Worm (Caenorhabditis elegans) whole organism, L4 larva: ENCODE results near the gene nhr-176.

Experiments
- ama-1 ChIP-seq: fragments of 150-350 bp; optimal IDR thresholded peaks from 2 replicates; lab custom pipeline; 2014; ENCODE audit warnings: inconsistent platforms, mixed read lengths
- ceh-82 ChIP-seq: sonication (generic microtip); optimal IDR thresholded peaks from 2 replicates; lab custom pipeline; 2017; ENCODE audit warnings: missing biosample characterization, missing genetic modification characterization
- daf-12 ChIP-seq: fragments of 150-350 bp; optimal IDR thresholded peaks from 2 replicates; lab custom pipeline; 2014; ENCODE audit warnings: missing biosample characterization, missing genetic modification reagents, missing genetic modification characterization
- daf-8 ChIP-seq: fragments of 200-800 bp; sonication (Bioruptor generic); IDR thresholded peaks from 2 replicates; pipeline ENCODE4 v1.3.6; 2022; ENCODE audit warnings: missing genetic modification characterization, missing compliant biosample characterization
- lin-39 ChIP-seq: fragments of 150-350 bp; optimal IDR thresholded peaks from 2 replicates; lab custom pipeline; 2014; ENCODE audit warnings: missing biosample characterization, missing genetic modification reagents, missing genetic modification characterization
- nhr-10 ChIP-seq: fragments of 150-350 bp; optimal IDR thresholded peaks from 2 replicates; lab custom pipeline; 2014; ENCODE audit warnings: missing biosample characterization, missing genetic modification characterization
- nhr-48 ChIP-seq: sonication (generic microtip); optimal IDR thresholded peaks from 2 replicates; lab custom pipeline; 2016; ENCODE audit warnings: mild to moderate bottlenecking, missing genetic modification characterization, missing compliant biosample characterization
- nhr-76 ChIP-seq: fragments of 150-350 bp; optimal IDR thresholded peaks from 2 replicates; lab custom pipeline; 2014; ENCODE audit warnings: missing biosample characterization, missing genetic modification characterization
- nhr-77 ChIP-seq: fragments of 150-350 bp; optimal IDR thresholded peaks from 2 replicates; lab custom pipeline; 2014; ENCODE audit warnings: missing biosample characterization, missing genetic modification characterization
- skn-1 ChIP-seq: fragments of 150-350 bp; optimal IDR thresholded peaks from 2 replicates; lab custom pipeline; 2014; ENCODE audit warnings: missing biosample characterization, missing genetic modification characterization
- zag-1 ChIP-seq: fragments of 150-350 bp; optimal IDR thresholded peaks from 2 replicates; lab custom pipeline; 2014; ENCODE audit warnings: missing biosample characterization, missing genetic modification characterization

DNA sequence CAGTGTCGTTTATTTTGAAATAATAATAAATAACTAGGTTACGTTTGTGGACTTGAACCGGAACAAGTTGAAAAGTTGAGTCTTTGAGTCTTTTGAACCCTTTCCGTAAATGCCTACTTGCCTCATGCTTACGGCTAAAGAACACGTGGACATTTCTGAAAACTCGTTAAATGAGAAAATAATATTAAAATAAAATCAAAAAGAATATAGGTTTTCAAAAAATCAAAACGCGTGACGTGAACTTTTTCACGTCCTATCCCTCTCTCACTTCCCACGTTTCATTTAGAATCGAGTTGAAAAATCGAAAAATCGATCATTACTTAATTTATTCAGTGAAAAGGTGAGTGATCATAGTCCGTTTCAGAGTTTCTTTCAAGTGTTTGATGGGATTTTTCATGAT is 21.9 kb upstream of the nhr-176 start, which contains the start of gene best-12:
- no peak for TF ChIP-seq nhr-76 (tag; lab: Kevin White, UChicago)
- no peak for TF ChIP-seq nhr-48 (tag; lab: Kevin White, UChicago)
- no peak for TF ChIP-seq lin-39 (tag; lab: Kevin White, UChicago)
- no peak for TF ChIP-seq nhr-77 (tag; lab: Kevin White, UChicago)
- TF ChIP-seq ceh-82, result no peak
- TF ChIP-seq skn-1 (tag; lab: Kevin White, UChicago), result no peak
- no peak for TF ChIP-seq daf-8 (GFP tag; lab: Robert Waterston, UW)
- TF ChIP-seq nhr-10 (tag; lab: Kevin White, UChicago), result no peak
- no peak for TF ChIP-seq zag-1
- no peak for TF ChIP-seq ama-1
- no peak for TF ChIP-seq daf-12 (tag; lab: Kevin White, UChicago)
